Worm (Caenorhabditis elegans): ENCODE measurements around the gene M18.6.

DNA sequence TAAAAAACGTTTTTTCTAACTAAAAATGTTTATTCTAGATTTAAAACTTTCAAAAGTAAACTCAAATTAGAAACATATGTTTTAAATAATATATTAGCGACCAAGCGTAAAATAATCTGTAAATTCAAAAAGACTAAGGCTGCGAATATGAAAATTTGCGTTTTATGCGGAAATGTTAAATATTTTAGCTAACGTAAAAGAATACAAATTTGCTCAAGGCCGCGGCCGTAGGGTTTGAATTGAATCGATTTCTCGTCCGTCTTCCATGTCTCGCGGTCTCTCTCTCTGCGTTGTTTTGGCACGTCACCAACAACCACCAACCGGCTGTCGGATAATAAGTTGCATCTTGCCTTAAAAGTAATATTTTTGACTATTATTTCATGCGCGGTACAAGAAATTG, 27.3 kb upstream of the M18.6 start, which contains the start of gene F11A10.5:
- TF ChIP-seq him-1 (tag; optimal IDR thresholded peaks at IDR 0.05): no peak
- TF ChIP-seq W03F9.2 (tag; optimal IDR thresholded peaks at IDR 0.05): no peak
- TF ChIP-seq dao-5 (tag; optimal IDR thresholded peaks at IDR 0.05): no peak

Measured in whole organism, L4/young adult.